Worm (Caenorhabditis elegans): Measurements from ENCODE around the gene cdh-9.
A peak's percentile ranks its signal among the peaks of the same experiment; 100 is the strongest.

cdh-9 gene

ce11 chrX:16621467-16621866, 26.4 kb downstream of the cdh-9 start, which contains the start of gene cpg-19 (continued):
- TF ChIP-seq dsc-1 (tag; optimal IDR thresholded peaks at IDR 0.05) = no peak
- no peak for TF ChIP-seq ztf-11 (tag; optimal IDR thresholded peaks at IDR 0.05)

ce11 chrX:16623269-16623668, 28.2 kb downstream of the cdh-9 start:
- TF ChIP-seq grh-1 (GFP tag; IDR thresholded peaks at IDR 0.05) (no peak), efl-1 (optimal IDR thresholded peaks at IDR 0.05) (no peak), efl-1 (GFP tag; optimal IDR thresholded peaks at IDR 0.05 in 1 of 2) (peak in 1 of 2 experiments; percentile 52)

ce11 chrX:16625078-16625808, 30.2 kb downstream of the cdh-9 start:
- TF ChIP-seq blmp-1 (tag; optimal IDR thresholded peaks at IDR 0.05) (peak; percentile 56), isw-1 (GFP tag; IDR thresholded peaks at IDR 0.05) (no peak), efl-1 (optimal IDR thresholded peaks at IDR 0.05) (no peak), efl-1 (GFP tag; optimal IDR thresholded peaks at IDR 0.05 in 1 of 2) (peak in 1 of 2 experiments; percentile 54), nhr-20 (tag; optimal IDR thresholded peaks at IDR 0.05) (no peak)

ce11 chrX:16626817-16627216, 31.8 kb downstream of the cdh-9 start:
- TF ChIP-seq aha-1 (tag; optimal IDR thresholded peaks at IDR 0.05) (no peak), Y116A8C.19 (tag; optimal IDR thresholded peaks at IDR 0.05; ENCODE audit: borderline replicate concordance) (no peak), mdl-1 (tag; optimal IDR thresholded peaks at IDR 0.05) (no peak), dsc-1 (tag; optimal IDR thresholded peaks at IDR 0.05) (no peak), ceh-88 (GFP tag; IDR thresholded peaks at IDR 0.05) (no peak), lsy-2 (tag; optimal IDR thresholded peaks at IDR 0.05) (no peak), rnt-1 (tag; optimal IDR thresholded peaks at IDR 0.05) (no peak), snu-23 (GFP tag; optimal IDR thresholded peaks at IDR 0.05) (no peak), nhr-11 (tag; optimal IDR thresholded peaks at IDR 0.05) (no peak), alr-1 (tag; optimal IDR thresholded peaks at IDR 0.05; ENCODE audit: borderline replicate concordance) (no peak), ztf-11 (tag; optimal IDR thresholded peaks at IDR 0.05) (no peak)

ce11 chrX:16629168-16629567, 34.1 kb downstream of the cdh-9 start:
- TF ChIP-seq snpc-4 (tag; optimal IDR thresholded peaks at IDR 0.05) (peak; percentile 92), nhr-76 (tag; optimal IDR thresholded peaks at IDR 0.05) (no peak)

- no peak for TF ChIP-seq zag-1 (tag; optimal IDR thresholded peaks at IDR 0.05)
- TF ChIP-seq blmp-1 (tag; optimal IDR thresholded peaks at IDR 0.05) = peak; percentile 85
- TF ChIP-seq efl-1 (optimal IDR thresholded peaks at IDR 0.05) = no peak
- peak in 1 of 2 experiments; percentile 29 for TF ChIP-seq efl-1 (GFP tag; optimal IDR thresholded peaks at IDR 0.05 in 1 of 2)
These were observed 34.7 kb downstream of the cdh-9 start for ce11 chrX:16629773-16630172.

ce11 chrX:16631847-16632246, 36.8 kb downstream of the cdh-9 start:
- TF ChIP-seq lin-15B (tag; optimal IDR thresholded peaks at IDR 0.05) (no peak), snu-23 (GFP tag; optimal IDR thresholded peaks at IDR 0.05) (no peak), blmp-1 (tag; optimal IDR thresholded peaks at IDR 0.05) (peak; percentile 88), F16B12.6 (tag; optimal IDR thresholded peaks at IDR 0.05) (no peak), nhr-12 (tag; optimal IDR thresholded peaks at IDR 0.05) (no peak), vab-15 (tag; optimal IDR thresholded peaks at IDR 0.05) (no peak), Y116A8C.19 (tag; optimal IDR thresholded peaks at IDR 0.05; ENCODE audit: borderline replicate concordance) (no peak)

ce11 chrX:16633052-16633451, 38.0 kb downstream of the cdh-9 start, which contains the start of gene C06G1.1:
Gene C06G1.1 (plus strand): TSS chrX:16633352.
- no peak for TF ChIP-seq unc-30 (tag; optimal IDR thresholded peaks at IDR 0.05)
- no peak for TF ChIP-seq F16B12.6 (tag; optimal IDR thresholded peaks at IDR 0.05)
- no peak for TF ChIP-seq nhr-19 (GFP tag; conservative IDR thresholded peaks at IDR 0.05)
- no peak for TF ChIP-seq swsn-7 (tag; optimal IDR thresholded peaks at IDR 0.05)
- no peak for TF ChIP-seq tbx-2 (tag; optimal IDR thresholded peaks at IDR 0.05)
- no peak for TF ChIP-seq lin-13 (GFP tag; optimal IDR thresholded peaks at IDR 0.05)
- TF ChIP-seq nhr-76 (tag; optimal IDR thresholded peaks at IDR 0.05) = no peak
- TF ChIP-seq lsy-2 (tag; optimal IDR thresholded peaks at IDR 0.05) = no peak
- no peak for TF ChIP-seq lin-39 (tag; optimal IDR thresholded peaks at IDR 0.05)
- no peak for TF ChIP-seq ceh-88 (GFP tag; IDR thresholded peaks at IDR 0.05)
- TF ChIP-seq nhr-84 (tag; optimal IDR thresholded peaks at IDR 0.05) = no peak
- TF ChIP-seq C04F5.9 (tag; optimal IDR thresholded peaks at IDR 0.05) = no peak
- TF ChIP-seq pax-3 (tag; optimal IDR thresholded peaks at IDR 0.05) = no peak
- TF ChIP-seq elt-2 (tag; optimal IDR thresholded peaks at IDR 0.05) = no peak

All from whole organism, L1 larva.